Fruit fly (Drosophila melanogaster) whole organism, adult: ENCODE measurements around the gene Grip91.

Experiments
- CG11617 ChIP-seq: fragments of 200-800 bp; sonication (Bioruptor generic); optimal IDR thresholded peaks from 2 replicates; lab custom pipeline; 2017; ENCODE audit warnings: mild to moderate bottlenecking, missing biosample characterization, missing genetic modification reagents, missing genetic modification characterization
- CG12768 ChIP-seq: fragments of 200-800 bp; sonication (Bioruptor generic); optimal IDR thresholded peaks from 2 replicates; lab custom pipeline; 2017; ENCODE audit warnings: missing biosample characterization, missing genetic modification characterization, mild to moderate bottlenecking, moderate library complexity, missing genetic modification reagents
- CG14711 ChIP-seq: fragments of 200-800 bp; sonication (Bioruptor generic); optimal IDR thresholded peaks from 2 replicates; lab custom pipeline; 2018; ENCODE audit warnings: missing biosample characterization, mild to moderate bottlenecking, missing genetic modification characterization, moderate library complexity
- CG1620 ChIP-seq: fragments of 200-800 bp; sonication (Bioruptor generic); optimal IDR thresholded peaks from 2 replicates; lab custom pipeline; 2016; ENCODE audit warnings: missing biosample characterization, missing genetic modification characterization
- CG33017 ChIP-seq: fragments of 200-800 bp; sonication (Bioruptor generic); optimal IDR thresholded peaks from 2 replicates; lab custom pipeline; 2018; ENCODE audit warnings: missing biosample characterization, mild to moderate bottlenecking, missing genetic modification characterization, moderate library complexity
- CG5204 ChIP-seq: fragments of 200-800 bp; sonication (Bioruptor generic); optimal IDR thresholded peaks from 2 replicates; lab custom pipeline; 2016; ENCODE audit warnings: missing biosample characterization, missing genetic modification characterization
- CG7045 ChIP-seq: fragments of 200-800 bp; sonication (Bioruptor generic); optimal IDR thresholded peaks from 2 replicates; lab custom pipeline; 2017; ENCODE audit warnings: missing biosample characterization, mild to moderate bottlenecking, missing genetic modification characterization
- CG7101 ChIP-seq: fragments of 200-800 bp; sonication (Bioruptor generic); optimal IDR thresholded peaks from 2 replicates; lab custom pipeline; 2018; ENCODE audit warnings: missing biosample characterization, mild to moderate bottlenecking, missing genetic modification characterization, moderate library complexity
- Clk ChIP-seq: fragments of 200-800 bp; sonication (Bioruptor generic); optimal IDR thresholded peaks from 2 replicates; lab custom pipeline; 2017; ENCODE audit warnings: missing biosample characterization, missing genetic modification characterization
- Crg-1 ChIP-seq: fragments of 200-800 bp; sonication (Bioruptor generic); optimal IDR thresholded peaks from 2 replicates; lab custom pipeline; 2016; ENCODE audit warnings: missing biosample characterization, missing genetic modification characterization
- Hr96 ChIP-seq: fragments of 200-800 bp; sonication (Bioruptor generic); optimal IDR thresholded peaks from 2 replicates; lab custom pipeline; 2016; ENCODE audit warnings: missing biosample characterization, missing genetic modification characterization
- Mnt ChIP-seq: fragments of 200-800 bp; sonication (Bioruptor generic); optimal IDR thresholded peaks from 2 replicates; lab custom pipeline; 2016; ENCODE audit warnings: missing biosample characterization, mild to moderate bottlenecking, missing genetic modification characterization
- bab1 ChIP-seq: fragments of 200-800 bp; sonication (Bioruptor generic); optimal IDR thresholded peaks from 3 replicates; lab custom pipeline; 2019; ENCODE audit warnings: missing biosample characterization, mild to moderate bottlenecking, missing genetic modification characterization, moderate library complexity
- cic ChIP-seq: fragments of 200-800 bp; sonication (Bioruptor generic); optimal IDR thresholded peaks from 2 replicates; lab custom pipeline; 2017; ENCODE audit warnings: missing biosample characterization, mild to moderate bottlenecking, missing genetic modification characterization, moderate library complexity
- cnc ChIP-seq, 2 experiments: fragments of >200 bp; optimal IDR thresholded peaks; 2 replicates each; lab custom pipeline; 2017
- kay ChIP-seq: fragments of 200-800 bp; sonication (Bioruptor generic); peaks from one replicate; lab custom pipeline; 2016; ENCODE audit warnings: missing biosample characterization, missing genetic modification characterization, borderline replicate concordance
- ovo ChIP-seq: fragments of 200-800 bp; sonication (Bioruptor generic); optimal IDR thresholded peaks from 2 replicates; lab custom pipeline; 2016; ENCODE audit warnings: missing biosample characterization, missing genetic modification characterization
- pad ChIP-seq: fragments of 200-800 bp; sonication (Bioruptor generic); optimal IDR thresholded peaks from 3 replicates; lab custom pipeline; 2017; ENCODE audit warnings: missing biosample characterization, missing genetic modification characterization, mild to moderate bottlenecking, moderate library complexity, missing genetic modification reagents
- tj ChIP-seq: fragments of 200-800 bp; sonication (Bioruptor generic); optimal IDR thresholded peaks from 3 replicates; lab custom pipeline; 2017; ENCODE audit warnings: missing biosample characterization, mild to moderate bottlenecking, missing genetic modification characterization, moderate library complexity
- toe ChIP-seq: fragments of 200-800 bp; sonication (Bioruptor generic); optimal IDR thresholded peaks from 2 replicates; lab custom pipeline; 2016; ENCODE audit warnings: missing biosample characterization, missing genetic modification characterization

The Grip91 gene

DNA sequence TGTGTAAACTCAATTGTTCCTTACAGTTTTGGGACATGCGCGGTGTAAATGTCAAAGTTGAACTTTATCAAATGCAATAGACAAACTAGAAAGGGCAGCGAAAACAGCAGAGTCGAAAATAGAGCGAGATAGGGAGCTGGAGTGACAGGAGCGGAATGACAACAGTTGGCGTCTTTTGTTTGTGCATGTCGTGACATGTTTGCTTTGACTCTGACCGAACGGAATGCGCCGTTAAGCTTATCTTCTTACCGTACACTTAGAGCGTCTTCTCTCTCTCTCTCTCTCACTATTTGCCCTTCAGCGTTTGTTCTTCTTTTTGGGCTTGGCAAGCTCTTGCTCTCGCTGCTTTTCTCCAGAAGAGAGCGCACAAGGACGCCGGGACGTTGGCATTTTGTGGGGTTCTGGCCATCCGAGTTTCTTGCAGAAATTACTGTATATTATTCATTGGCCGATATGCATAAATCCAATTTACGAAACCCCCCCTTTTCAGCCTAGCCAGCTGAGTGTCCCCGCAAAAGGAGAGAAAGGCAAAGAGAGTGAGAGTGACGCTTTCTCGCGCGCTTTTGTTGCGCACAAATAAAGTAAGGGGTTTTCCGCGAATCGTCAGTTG lies 17.4 kb upstream of the Grip91 start:
- peak; percentile 44 for TF ChIP-seq ovo (GFP tag; lab: Kevin White, UChicago)
- no peak for TF ChIP-seq cic (GFP tag; lab: Kevin White, UChicago)

DNA sequence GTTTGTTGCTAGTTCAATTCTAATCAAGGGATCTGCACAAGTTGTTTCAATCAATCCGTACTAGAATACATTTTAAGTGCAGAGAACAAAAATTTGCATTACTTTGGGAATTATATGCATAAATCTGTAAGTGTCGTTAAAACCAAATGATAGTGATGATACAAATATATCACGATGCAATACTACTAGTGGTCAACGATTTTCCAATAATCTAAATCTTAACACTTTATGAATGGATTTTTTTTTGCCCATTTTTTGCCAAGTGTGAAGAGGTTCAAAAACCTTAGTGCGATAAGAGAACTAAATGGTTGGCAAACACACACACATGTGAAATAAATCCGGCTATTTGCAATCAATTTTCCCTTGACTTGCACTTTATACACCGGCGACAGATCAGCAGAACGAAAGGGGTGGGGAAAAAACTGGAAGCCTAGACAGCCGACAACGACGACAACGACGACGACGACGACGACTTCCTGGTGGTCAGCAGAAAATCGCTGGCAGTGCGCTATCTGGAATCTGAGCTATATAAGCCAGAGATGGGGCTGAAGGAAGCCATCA lies 14.6 kb upstream of the Grip91 start, which contains the start of gene Yp3:
Gene Yp3 (plus strand): TSS at position 558 of the 561 bp plus-strand sequence.
- TF ChIP-seq cic (GFP tag; lab: Kevin White, UChicago) (peak; percentile 34), Mnt (GFP tag; lab: Kevin White, UChicago) (peak; percentile 22), CG7101 (tag; lab: Kevin White, UChicago) (peak; percentile 81), kay (GFP tag; lab: Kevin White, UChicago) (peak; percentile 23), pad (GFP tag; lab: Kevin White, UChicago) (peak; percentile 59), CG33017 (tag; lab: Kevin White, UChicago) (no peak), bab1 (GFP tag; lab: Kevin White, UChicago) (peak; percentile 15), CG11617 (GFP tag; lab: Kevin White, UChicago) (peak; percentile 29), Crg-1 (GFP tag; lab: Kevin White, UChicago) (no peak), CG12768 (GFP tag; lab: Kevin White, UChicago) (no peak), cnc (optimal IDR thresholded peaks at IDR 0.05; lab: Kevin White, UChicago) (no peak), Hr96 (GFP tag; lab: Kevin White, UChicago) (no peak), CG5204 (no peak), CG14711 (tag; lab: Kevin White, UChicago) (peak; percentile 80), tj (GFP tag; lab: Kevin White, UChicago) (peak; percentile 100)

DNA sequence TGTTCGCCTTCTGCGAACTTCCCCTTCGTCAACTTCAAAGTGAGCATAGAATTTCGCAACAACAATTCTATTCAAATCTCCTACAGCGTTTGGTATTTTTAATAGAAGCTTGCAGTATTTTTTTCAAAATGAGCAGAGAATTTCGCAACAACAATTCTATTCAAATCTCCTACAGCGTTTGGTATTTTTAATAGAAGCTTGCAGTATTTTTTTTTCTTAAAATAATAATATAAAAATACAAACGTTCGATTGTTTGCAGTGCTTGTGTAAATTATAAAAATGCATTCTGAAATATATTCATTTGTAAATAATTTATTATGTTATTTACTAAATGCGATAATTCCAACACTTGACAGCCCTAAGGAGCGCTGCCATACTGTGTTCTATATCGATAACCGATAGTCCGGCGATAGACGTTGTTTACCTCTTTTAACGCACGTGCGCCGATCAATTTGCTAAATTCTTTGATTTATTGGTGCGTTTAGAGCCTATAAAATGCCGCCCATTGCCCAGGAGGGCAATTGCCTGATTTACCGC lies 12.4 kb upstream of the Grip91 start, which contains the start of the genes CG32625 and Rtc1:
Gene CG32625 (minus strand): TSS at position 51 of the 537 bp plus-strand sequence.
Gene Rtc1 (plus strand): TSS at position 404 of the 537 bp plus-strand sequence.
- no peak for TF ChIP-seq Clk (GFP tag; lab: Kevin White, UChicago)
- TF ChIP-seq ovo (GFP tag; lab: Kevin White, UChicago) = peak; percentile 25
- TF ChIP-seq kay (GFP tag; lab: Kevin White, UChicago) = no peak
- no peak for TF ChIP-seq CG12768 (GFP tag; lab: Kevin White, UChicago)
- TF ChIP-seq pad (GFP tag; lab: Kevin White, UChicago) = peak; percentile 67
- peak; percentile 36 for TF ChIP-seq tj (GFP tag; lab: Kevin White, UChicago)
- peak; percentile 9 for TF ChIP-seq CG1620 (GFP tag; lab: Kevin White, UChicago)
- peak; percentile 73 for TF ChIP-seq CG7101 (tag; lab: Kevin White, UChicago)
- TF ChIP-seq toe (GFP tag; lab: Kevin White, UChicago) = no peak
- peak; percentile 95 for TF ChIP-seq CG14711 (tag; lab: Kevin White, UChicago)
- TF ChIP-seq CG11617 (GFP tag; lab: Kevin White, UChicago) = peak; percentile 58
- no peak for TF ChIP-seq cnc (optimal IDR thresholded peaks at IDR 0.05; lab: Kevin White, UChicago)
- TF ChIP-seq Mnt (GFP tag; lab: Kevin White, UChicago) = peak; percentile 99
- TF ChIP-seq CG5204 = no peak
- TF ChIP-seq bab1 (GFP tag; lab: Kevin White, UChicago) = peak; percentile 49
- no peak for TF ChIP-seq CG7045 (GFP tag; lab: Kevin White, UChicago)

DNA sequence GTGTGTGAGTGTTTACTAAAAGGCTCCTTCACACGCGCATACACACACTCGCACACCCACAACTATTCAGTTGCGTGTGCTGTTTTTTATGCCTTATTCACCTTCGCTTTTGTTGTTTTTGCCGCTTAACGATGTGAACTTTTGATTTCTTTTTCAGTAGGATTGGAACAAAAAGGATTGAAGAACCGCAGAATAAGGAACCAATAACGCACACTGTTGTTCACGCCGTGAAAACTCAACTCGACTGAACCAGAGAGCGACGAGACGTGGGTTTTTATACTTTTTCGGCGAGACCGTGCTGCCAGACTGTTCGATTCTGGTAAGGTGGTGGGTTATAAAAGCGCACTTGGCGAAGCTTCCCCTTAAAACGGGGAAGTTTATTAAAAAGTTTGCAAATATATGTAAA lies 10.7 kb upstream of the Grip91 start, which contains the start of gene Pdcd4:
Gene Pdcd4 (minus strand): TSS at position 255 of the 406 bp plus-strand sequence.
- TF ChIP-seq Mnt (GFP tag; lab: Kevin White, UChicago) (peak; percentile 70), tj (GFP tag; lab: Kevin White, UChicago) (no peak), cic (GFP tag; lab: Kevin White, UChicago) (no peak), toe (GFP tag; lab: Kevin White, UChicago) (no peak), pad (GFP tag; lab: Kevin White, UChicago) (peak; percentile 100), ovo (GFP tag; lab: Kevin White, UChicago) (no peak), kay (GFP tag; lab: Kevin White, UChicago) (no peak), CG14711 (tag; lab: Kevin White, UChicago) (no peak), CG1620 (GFP tag; lab: Kevin White, UChicago) (peak; percentile 38), CG12768 (GFP tag; lab: Kevin White, UChicago) (no peak), CG7101 (tag; lab: Kevin White, UChicago) (peak; percentile 15), CG11617 (GFP tag; lab: Kevin White, UChicago) (peak; percentile 38), Crg-1 (GFP tag; lab: Kevin White, UChicago) (no peak), CG33017 (tag; lab: Kevin White, UChicago) (no peak), CG5204 (no peak), Hr96 (GFP tag; lab: Kevin White, UChicago) (no peak), cnc (optimal IDR thresholded peaks at IDR 0.05; lab: Kevin White, UChicago) (no peak), bab1 (GFP tag; lab: Kevin White, UChicago) (peak; percentile 69), CG7045 (GFP tag; lab: Kevin White, UChicago) (no peak), Clk (GFP tag; lab: Kevin White, UChicago) (no peak)

DNA sequence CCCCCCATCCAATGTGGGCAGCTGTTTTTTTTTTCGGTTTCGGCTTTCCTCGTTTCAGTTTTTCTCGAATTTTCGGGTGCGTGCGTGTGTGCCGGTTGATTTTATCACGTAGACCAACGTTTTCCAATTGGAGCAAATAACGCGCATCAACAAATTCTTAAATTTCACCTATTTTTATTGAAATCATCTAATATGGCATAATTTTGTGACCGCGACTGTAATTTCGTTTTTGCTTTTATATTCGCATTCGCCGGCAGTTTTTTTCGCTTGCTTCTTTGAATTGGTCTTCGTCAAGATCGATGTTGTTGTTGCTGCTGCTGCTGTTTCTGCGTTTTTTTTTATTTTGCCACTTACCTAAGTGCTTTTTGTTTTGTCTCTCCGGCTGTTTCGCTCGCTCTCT lies 10.0 kb upstream of the Grip91 start:
- peak; percentile 7 for TF ChIP-seq CG1620 (GFP tag; lab: Kevin White, UChicago)
- no peak for TF ChIP-seq cnc (optimal IDR thresholded peaks at IDR 0.05; lab: Kevin White, UChicago)
- peak; percentile 91 for TF ChIP-seq tj (GFP tag; lab: Kevin White, UChicago)
- no peak for TF ChIP-seq CG12768 (GFP tag; lab: Kevin White, UChicago)
